Worm (Caenorhabditis elegans) whole organism, late embryonic: Measurements from ENCODE around the gene C33D9.10.

Source experiments
- ceh-9 ChIP-seq: sonication (generic microtip); optimal IDR thresholded peaks from 2 replicates; lab custom pipeline; 2016; ENCODE audit warnings: mild to moderate bottlenecking, missing genetic modification characterization, inconsistent platforms, missing compliant biosample characterization
- nfya-1 ChIP-seq: sonication (generic microtip); optimal IDR thresholded peaks from 2 replicates; lab custom pipeline; 2017; ENCODE audit warnings: missing genetic modification characterization, mild to moderate bottlenecking, missing compliant biosample characterization, antibody characterized with exemption, moderate library complexity
- nhr-11 ChIP-seq: fragments of 150-350 bp; optimal IDR thresholded peaks from 2 replicates; lab custom pipeline; 2014; ENCODE audit warnings: missing biosample characterization, missing genetic modification characterization
- unc-55 ChIP-seq: sonication (generic microtip); optimal IDR thresholded peaks from 2 replicates; lab custom pipeline; 2017; ENCODE audit warnings: missing biosample characterization, missing genetic modification reagents, missing genetic modification characterization

DNA sequence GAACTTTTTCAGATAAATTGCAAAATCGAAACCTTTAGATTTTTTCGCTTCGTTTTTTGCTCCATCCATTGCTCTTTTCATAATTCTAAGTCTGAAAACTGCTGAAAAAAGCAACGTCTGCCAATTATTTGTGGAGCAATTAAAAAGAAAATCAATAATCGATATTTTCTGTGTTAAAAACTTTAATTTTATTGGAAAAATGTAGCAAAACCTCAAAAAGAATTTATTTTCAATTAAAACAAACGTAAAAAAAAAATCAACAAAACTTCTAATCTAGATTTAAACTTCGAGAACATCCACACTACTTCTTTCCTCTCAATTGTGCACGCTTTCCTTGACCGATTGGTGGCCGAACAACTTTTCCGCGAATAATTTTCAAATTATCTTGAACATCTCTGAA, 48.7 kb downstream of the C33D9.10 start, which contains the start of gene F21D5.5:
- TF ChIP-seq nfya-1 (tag; lab: Kevin White, UChicago) (no peak), ceh-9 (tag; lab: Kevin White, UChicago) (no peak), nhr-11 (tag; lab: Kevin White, UChicago) (no peak), unc-55 (GFP tag; lab: Kevin White, UChicago) (no peak)
